Worm (Caenorhabditis elegans): ENCODE measurements around the gene F40G9.12.

- TF ChIP-seq zag-1 (tag; optimal IDR thresholded peaks at IDR 0.05) (no peak), lin-39 (tag; optimal IDR thresholded peaks at IDR 0.05) (no peak), elt-1 (tag; optimal IDR thresholded peaks at IDR 0.05) (no peak), sma-3 (GFP tag; optimal IDR thresholded peaks at IDR 0.05) (no peak), snpc-4 (tag; optimal IDR thresholded peaks at IDR 0.05) (no peak), ceh-16 (tag; optimal IDR thresholded peaks at IDR 0.05) (no peak), skn-1 (tag; optimal IDR thresholded peaks at IDR 0.05) (no peak), unc-62 (GFP tag; optimal IDR thresholded peaks at IDR 0.05) (no peak), dmd-4 (tag; optimal IDR thresholded peaks at IDR 0.05) (no peak)
Observed at ce11 chrIII:130650-131049, 41.0 kb upstream of the F40G9.12 start, which contains the start of the genes nhr-280 and C29F9.2.
